Fruit fly (Drosophila melanogaster): ENCODE data around the gene CG1572.

Gene CG1572

DNA sequence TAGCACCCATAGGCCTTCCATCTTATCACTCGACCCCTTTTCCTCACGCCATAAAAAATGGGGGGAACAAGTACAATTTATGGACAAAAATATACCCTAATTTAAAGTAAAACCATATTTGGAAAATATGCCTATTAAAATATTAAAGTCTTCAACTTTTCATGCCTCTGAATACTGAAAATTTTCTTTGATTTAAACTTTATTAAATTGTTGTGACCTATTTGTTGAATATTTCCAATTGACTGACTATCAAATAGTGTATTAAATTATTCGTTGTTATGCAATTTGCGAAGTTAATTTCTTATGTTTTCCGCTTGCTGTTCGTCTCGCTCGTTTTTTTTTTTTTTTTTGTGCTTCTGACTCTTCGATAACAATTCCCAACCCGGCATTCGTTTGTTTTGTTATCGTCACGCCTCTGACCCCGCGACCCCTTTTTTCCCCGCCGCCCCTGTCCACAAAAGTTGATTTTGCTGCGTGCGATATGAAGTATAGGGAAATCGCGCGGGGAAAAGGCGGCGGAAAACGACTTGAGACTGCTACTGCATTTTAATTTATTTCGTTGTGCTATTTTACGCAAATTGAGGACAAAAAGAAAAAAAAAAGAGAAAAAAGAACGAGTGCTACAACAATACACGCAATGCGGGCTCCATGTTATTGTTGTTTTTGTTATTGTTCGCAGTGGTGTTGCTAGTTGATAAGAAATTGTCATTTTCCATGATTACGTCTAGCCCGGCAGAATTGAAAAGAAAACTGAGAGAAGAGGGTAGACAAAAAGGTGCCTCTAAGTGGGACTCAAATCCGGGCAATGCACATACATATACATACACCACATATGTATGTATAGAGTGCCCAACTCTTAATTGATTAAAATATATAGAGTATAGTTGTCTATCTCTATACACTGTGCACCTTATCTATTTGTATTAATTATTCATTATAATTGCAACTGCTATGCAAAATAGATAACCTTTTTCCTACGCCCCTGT, 36.6 kb downstream of the CG1572 start:
- peak; percentile 25 for TF ChIP-seq noc (tag; optimal IDR thresholded peaks at IDR 0.05)

DNA sequence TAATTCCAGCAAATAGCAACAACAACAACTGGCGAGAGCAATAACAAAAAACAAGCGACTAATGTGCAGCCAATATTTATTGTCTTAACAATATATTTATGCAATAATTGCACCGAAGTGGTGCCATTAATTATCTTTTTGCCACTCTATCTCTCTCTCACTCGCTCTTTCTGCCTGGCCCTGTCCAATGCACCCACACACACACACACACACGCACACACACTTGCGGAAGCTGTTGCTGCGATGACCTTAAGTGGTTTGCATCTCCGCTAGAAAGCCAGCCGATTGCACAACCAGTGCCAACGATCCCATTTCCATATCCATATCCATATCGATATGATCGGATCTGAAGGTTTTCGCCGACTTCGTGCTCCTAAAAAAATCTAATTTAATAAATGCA, 38.2 kb downstream of the CG1572 start:
- TF ChIP-seq noc (tag; optimal IDR thresholded peaks at IDR 0.05), result no peak

DNA sequence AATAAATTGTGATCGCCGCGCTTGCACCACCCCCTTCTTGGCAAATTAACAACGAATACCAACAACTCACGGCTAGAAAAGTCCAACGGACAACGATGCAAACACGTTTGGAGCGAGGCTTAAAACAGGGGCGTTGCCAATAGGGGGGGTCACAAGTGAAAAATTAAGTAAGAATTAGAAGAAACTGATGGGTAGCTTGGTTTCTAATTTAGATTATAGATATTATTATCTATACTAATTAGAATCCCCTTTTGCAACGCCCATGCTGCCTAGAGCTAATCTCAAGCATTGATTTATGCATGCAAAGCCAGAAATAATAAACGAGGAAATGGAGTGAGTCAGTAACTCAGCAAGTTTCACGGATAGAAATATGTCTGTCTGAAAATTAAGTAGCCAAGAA, 40.0 kb downstream of the CG1572 start:
- peak; percentile 87 for TF ChIP-seq noc (tag; optimal IDR thresholded peaks at IDR 0.05)

DNA sequence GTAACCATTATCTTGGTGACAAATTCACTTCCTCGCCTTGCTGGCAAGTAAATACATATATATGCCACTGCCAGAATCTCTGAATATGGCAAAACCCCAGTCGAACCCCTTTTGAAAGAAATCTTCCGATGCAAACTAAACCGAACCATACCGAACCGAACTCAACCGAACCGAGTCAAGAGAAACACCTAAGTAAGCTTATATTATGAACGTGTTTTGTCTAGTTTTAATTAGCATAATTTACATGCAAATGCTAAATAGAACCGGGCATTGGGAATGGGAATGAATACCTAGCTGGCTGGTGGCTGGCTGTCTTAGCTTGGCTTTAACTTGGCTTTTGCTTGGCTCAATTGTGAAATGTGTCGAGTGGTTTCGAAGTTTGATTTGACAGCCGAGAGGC, 41.2 kb downstream of the CG1572 start:
- no peak for TF ChIP-seq noc (tag; optimal IDR thresholded peaks at IDR 0.05)

DNA sequence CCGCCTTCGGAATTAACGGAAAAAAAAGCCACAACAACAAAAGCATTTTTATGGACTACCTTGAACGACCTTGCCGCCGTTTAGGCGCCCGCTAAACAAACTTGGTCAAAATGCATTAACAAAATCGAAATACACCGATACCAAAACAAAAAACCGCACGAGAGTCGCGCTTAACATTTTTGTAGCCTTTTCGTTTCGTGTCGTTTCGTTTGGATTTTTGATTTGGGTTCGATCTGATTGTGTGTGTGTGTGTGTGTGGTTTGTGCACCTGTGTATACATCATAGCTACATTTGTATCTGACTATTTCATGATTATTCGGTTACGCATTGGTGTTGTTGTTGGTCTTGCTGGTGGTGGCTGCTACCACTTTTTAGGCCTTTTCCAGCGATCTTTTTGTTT, 42.9 kb downstream of the CG1572 start:
- TF ChIP-seq noc (tag; optimal IDR thresholded peaks at IDR 0.05), result no peak

DNA sequence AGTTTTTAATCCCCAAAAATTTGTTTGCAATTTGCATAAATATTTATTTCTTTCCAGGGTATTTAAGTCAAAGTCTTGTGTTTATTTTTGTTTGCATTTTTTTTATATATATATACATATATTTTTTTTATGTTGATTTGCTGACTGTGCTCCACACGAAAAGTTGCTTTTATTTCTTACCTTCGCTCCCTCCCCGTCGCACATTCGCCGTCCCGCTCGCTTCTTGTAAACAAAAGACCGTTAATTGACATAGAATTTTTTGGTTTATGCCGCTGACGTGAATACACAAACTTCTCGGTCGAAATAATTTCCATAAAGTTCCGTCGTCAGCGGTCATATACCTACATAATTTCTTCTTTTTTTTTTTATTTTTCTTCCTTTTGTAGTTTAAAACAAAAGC, 45.6 kb downstream of the CG1572 start:
- no peak for TF ChIP-seq noc (tag; optimal IDR thresholded peaks at IDR 0.05)

DNA sequence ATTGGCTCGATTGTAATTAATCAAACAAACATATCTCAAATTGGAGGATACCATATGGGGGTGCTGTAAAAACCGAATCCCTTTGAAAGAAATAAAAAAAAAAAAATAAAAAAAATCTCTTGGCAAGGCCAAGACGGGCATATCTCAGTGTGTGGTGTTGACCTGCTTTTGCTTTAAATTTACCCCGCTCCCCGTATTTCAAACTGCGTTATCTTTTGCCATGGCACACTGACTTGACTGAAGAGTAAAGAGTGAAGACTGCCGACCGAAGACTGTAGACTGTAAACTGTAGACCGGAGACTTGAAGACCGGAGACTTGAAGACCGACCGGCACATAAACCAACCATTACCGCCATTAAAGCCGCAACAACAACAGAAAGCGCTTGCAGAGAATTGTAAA, 46.5 kb downstream of the CG1572 start:
- no peak for TF ChIP-seq noc (tag; optimal IDR thresholded peaks at IDR 0.05)

DNA sequence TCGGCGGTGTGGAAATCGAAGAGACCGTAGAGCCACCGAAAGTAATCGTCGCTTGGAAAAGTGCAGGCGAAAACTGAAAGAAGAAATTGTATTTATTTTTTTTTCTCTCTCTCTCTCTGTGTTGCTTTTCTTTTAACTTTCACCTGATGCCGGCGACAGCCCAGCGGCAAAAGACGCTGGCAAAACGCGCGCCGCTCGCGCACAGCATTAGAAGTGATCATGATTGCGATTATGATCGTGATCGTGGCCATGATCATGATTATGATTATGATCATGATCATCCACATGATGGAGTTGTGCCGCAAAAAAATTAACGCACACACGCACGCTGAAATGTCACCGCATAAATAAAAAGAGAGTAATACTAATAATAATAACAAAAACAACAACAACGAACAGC, 47.2 kb downstream of the CG1572 start:
- no peak for TF ChIP-seq noc (tag; optimal IDR thresholded peaks at IDR 0.05)

DNA sequence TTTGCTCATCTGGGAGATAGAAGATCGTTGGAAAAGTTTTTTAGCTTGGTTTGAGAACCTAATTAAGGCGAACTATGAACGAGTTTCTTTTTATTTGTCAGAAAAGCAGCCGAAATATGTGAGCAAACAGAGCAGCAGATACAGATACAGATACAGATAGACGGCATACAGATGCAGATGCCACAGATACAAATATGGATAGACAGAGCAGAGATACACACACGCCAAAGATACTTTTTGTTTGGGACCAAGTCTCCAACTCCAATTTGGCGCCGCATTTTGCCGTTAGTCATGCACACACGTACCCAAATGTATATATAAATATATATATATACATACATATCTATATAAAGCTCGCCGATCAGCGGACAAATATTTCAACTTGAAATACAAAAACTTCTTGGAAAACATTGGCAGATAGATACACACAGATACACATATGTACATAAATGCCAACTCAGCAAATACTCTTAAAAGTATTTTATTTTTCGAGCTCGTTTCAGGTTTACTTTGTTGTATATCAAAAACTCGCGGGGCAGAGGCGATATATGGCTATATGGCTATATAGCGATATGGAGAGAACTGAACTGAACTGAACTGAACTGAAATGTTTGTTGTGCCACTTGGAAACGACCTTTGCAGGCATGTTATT, 48.2 kb downstream of the CG1572 start:
- TF ChIP-seq noc (tag; optimal IDR thresholded peaks at IDR 0.05), result no peak

DNA sequence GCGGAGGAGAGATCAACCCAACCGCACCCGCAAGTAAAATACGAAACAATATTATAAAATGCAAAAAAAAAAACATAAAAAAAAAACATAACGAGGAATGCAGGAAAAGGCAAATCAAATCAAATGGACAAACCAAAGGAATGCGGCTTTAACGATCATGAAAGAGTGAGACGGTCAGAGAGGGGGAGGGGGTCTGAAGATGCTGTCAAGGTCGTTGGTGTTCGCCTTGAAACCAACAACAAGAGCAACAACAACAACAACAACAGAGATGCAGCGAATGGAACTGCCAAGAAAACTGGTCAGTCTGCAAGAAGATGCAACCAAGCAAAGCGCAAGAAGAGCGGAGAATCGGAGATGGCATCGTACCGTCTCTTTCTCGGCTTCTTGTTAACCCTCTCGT, 52.2 kb downstream of the CG1572 start:
- TF ChIP-seq noc (tag; optimal IDR thresholded peaks at IDR 0.05), result no peak

All from whole organism, larva.